Comparison of ENCODE assay signal across 1 fruit fly cellular context in genomic region chr3L:14625568-14625996, dm6.
A peak's percentile ranks its signal among the peaks of the same experiment; 100 is the strongest.
TF ChIP-seq lines count a peak whose summit lies in the region.

No protein-coding gene starts in this region.

TF ChIP-seq in whole organism, embryonic, 481 proteins besides CTCF, POLR2A, EP300 and RAD21 (continued from another document):
- TF ChIP-seq CG7839 (tag; optimal IDR thresholded peaks at IDR 0.05; lab: Kevin White, UChicago) (no peak), gcm2 (GFP tag; optimal IDR thresholded peaks at IDR 0.05; lab: Kevin White, UChicago) (no peak), NfI (GFP tag; optimal IDR thresholded peaks at IDR 0.05; lab: Kevin White, UChicago) (no peak), CG13296 (GFP tag; optimal IDR thresholded peaks at IDR 0.05; lab: Kevin White, UChicago) (no peak), CG15011 (GFP tag; optimal IDR thresholded peaks at IDR 0.05; lab: Kevin White, UChicago) (no peak), abd-A (tag; optimal IDR thresholded peaks at IDR 0.05; lab: Kevin White, UChicago) (peak; percentile 97), CG8478 (optimal IDR thresholded peaks at IDR 0.05; lab: Kevin White, UChicago) (no peak), kni (GFP tag; optimal IDR thresholded peaks at IDR 0.05; lab: Kevin White, UChicago) (peak; percentile 94), CG10565 (GFP tag; optimal IDR thresholded peaks at IDR 0.05; lab: Kevin White, UChicago) (no peak), chn (GFP tag; optimal IDR thresholded peaks at IDR 0.05; lab: Kevin White, UChicago) (no peak), CG15601 (tag; optimal IDR thresholded peaks at IDR 0.05; lab: Kevin White, UChicago) (peak; percentile 55), CG16815 (GFP tag; optimal IDR thresholded peaks at IDR 0.05; lab: Kevin White, UChicago) (no peak), vvl (GFP tag; IDR thresholded peaks at IDR 0.05; lab: Robert Waterston, UW) (peak; percentile 46; the same call in 1 of the 2 replicates), pita (GFP tag; optimal IDR thresholded peaks at IDR 0.05; lab: Kevin White, UChicago) (no peak), Xrp1 (GFP tag; IDR thresholded peaks at IDR 0.05; lab: Robert Waterston, UW) (peak; percentile 29; the same call in 1 of the 2 replicates), NC2β (GFP tag; optimal IDR thresholded peaks at IDR 0.05; lab: Kevin White, UChicago) (no peak), crol (GFP tag; IDR thresholded peaks at IDR 0.05; lab: Robert Waterston, UW) (peak; percentile 92), Hr51 (GFP tag; optimal IDR thresholded peaks at IDR 0.05; lab: Kevin White, UChicago) (no peak), Kr (GFP tag; optimal IDR thresholded peaks at IDR 0.05; lab: Kevin White, UChicago) (no peak), jumu (GFP tag; optimal IDR thresholded peaks at IDR 0.05; lab: Kevin White, UChicago) (no peak), CG8290 (GFP tag; optimal IDR thresholded peaks at IDR 0.05; lab: Kevin White, UChicago) (no peak), CG8290 (tag; optimal IDR thresholded peaks at IDR 0.05; lab: Kevin White, UChicago) (no peak), Rx (GFP tag; IDR thresholded peaks at IDR 0.05; lab: Robert Waterston, UW) (no peak), wdn (GFP tag; IDR thresholded peaks at IDR 0.05; lab: Robert Waterston, UW) (no peak), CG12219 (GFP tag; optimal IDR thresholded peaks at IDR 0.05; lab: Kevin White, UChicago) (no peak), Dll (GFP tag; IDR thresholded peaks at IDR 0.05; lab: Robert Waterston, UW; ENCODE audit: partially characterized antibody) (no peak), Meics (GFP tag; optimal IDR thresholded peaks at IDR 0.05; lab: Kevin White, UChicago) (no peak), CG30020 (tag; optimal IDR thresholded peaks at IDR 0.05; lab: Kevin White, UChicago) (no peak), tup (GFP tag; optimal IDR thresholded peaks at IDR 0.05; lab: Kevin White, UChicago) (no peak), peb (GFP tag; IDR thresholded peaks at IDR 0.05; lab: Robert Waterston, UW) (no peak), CG8089 (GFP tag; optimal IDR thresholded peaks at IDR 0.05; lab: Kevin White, UChicago) (no peak), Atf6 (GFP tag; IDR thresholded peaks at IDR 0.05; lab: Robert Waterston, UW) (no peak), slou (GFP tag; optimal IDR thresholded peaks at IDR 0.05; lab: Kevin White, UChicago) (no peak), CG17186 (GFP tag; optimal IDR thresholded peaks at IDR 0.05; lab: Kevin White, UChicago) (no peak), zen2 (GFP tag; IDR thresholded peaks at IDR 0.05; lab: Robert Waterston, UW; ENCODE audit: partially characterized antibody) (no peak), CG1529 (GFP tag; optimal IDR thresholded peaks at IDR 0.05; lab: Kevin White, UChicago) (no peak), Vsx1 (GFP tag; optimal IDR thresholded peaks at IDR 0.05; lab: Kevin White, UChicago) (peak; percentile 55), gt (GFP tag; IDR thresholded peaks at IDR 0.05; lab: Robert Waterston, UW) (no peak), CG10979 (tag; optimal IDR thresholded peaks at IDR 0.05; lab: Kevin White, UChicago) (no peak), Oaz (GFP tag; IDR thresholded peaks at IDR 0.05; lab: Robert Waterston, UW) (no peak), aop (GFP tag; IDR thresholded peaks at IDR 0.05; lab: Robert Waterston, UW) (no peak), CG10431 (GFP tag; optimal IDR thresholded peaks at IDR 0.05; lab: Kevin White, UChicago) (peak; percentile 17), CG13894 (tag; optimal IDR thresholded peaks at IDR 0.05; lab: Kevin White, UChicago) (no peak), Mes4 (GFP tag; optimal IDR thresholded peaks at IDR 0.05; lab: Kevin White, UChicago) (no peak), CG7357 (GFP tag; IDR thresholded peaks at IDR 0.05; lab: Robert Waterston, UW) (no peak), Deaf1 (tag; optimal IDR thresholded peaks at IDR 0.05; lab: Kevin White, UChicago) (no peak), CG9727 (GFP tag; optimal IDR thresholded peaks at IDR 0.05; lab: Kevin White, UChicago) (no peak), pan (optimal IDR thresholded peaks at IDR 0.05; lab: Kevin White, UChicago) (no peak), pan (GFP tag; optimal IDR thresholded peaks at IDR 0.05 in 1 of 2, IDR thresholded peaks at IDR 0.05 in 1 of 2) (no peak), vnd (GFP tag; IDR thresholded peaks at IDR 0.05; lab: Robert Waterston, UW; ENCODE audit: partially characterized antibody) (no peak), CG12391 (tag; optimal IDR thresholded peaks at IDR 0.05; lab: Kevin White, UChicago) (no peak), nmo (GFP tag; optimal IDR thresholded peaks at IDR 0.05; lab: Kevin White, UChicago) (no peak), Hr78 (GFP tag; optimal IDR thresholded peaks at IDR 0.05; lab: Kevin White, UChicago) (peak in 1 of 2 experiments; percentile 51), Mad (GFP tag; optimal IDR thresholded peaks at IDR 0.05; lab: Kevin White, UChicago) (no peak), sna (GFP tag; IDR thresholded peaks at IDR 0.05; lab: Robert Waterston, UW; ENCODE audit: partially characterized antibody) (no peak), CrebB (tag; optimal IDR thresholded peaks at IDR 0.05; lab: Kevin White, UChicago) (no peak), CkIIα-i1 (GFP tag; IDR thresholded peaks at IDR 0.05; lab: Robert Waterston, UW) (no peak), Eip74EF (GFP tag; optimal IDR thresholded peaks at IDR 0.05; lab: Kevin White, UChicago) (no peak), CG11695 (GFP tag; IDR thresholded peaks at IDR 0.05; lab: Robert Waterston, UW) (no peak), CG3847 (GFP tag; IDR thresholded peaks at IDR 0.05; lab: Robert Waterston, UW) (no peak), Ravus (GFP tag; IDR thresholded peaks at IDR 0.05; lab: Robert Waterston, UW) (no peak), Six4 (GFP tag; optimal IDR thresholded peaks at IDR 0.05; lab: Kevin White, UChicago) (no peak), bowl (GFP tag; IDR thresholded peaks at IDR 0.05; lab: Robert Waterston, UW) (no peak), CG33557 (GFP tag; optimal IDR thresholded peaks at IDR 0.05; lab: Kevin White, UChicago) (peak; percentile 44), Tbp (GFP tag; optimal IDR thresholded peaks at IDR 0.05; lab: Kevin White, UChicago) (no peak), Dip2 (GFP tag; IDR thresholded peaks at IDR 0.05; lab: Robert Waterston, UW) (no peak), z (GFP tag; IDR thresholded peaks at IDR 0.05; lab: Robert Waterston, UW) (peak; percentile 62; the same call in 1 of the 3 replicates), gsb-n (tag; optimal IDR thresholded peaks at IDR 0.05; lab: Kevin White, UChicago) (peak; percentile 48), CG7963 (GFP tag; IDR thresholded peaks at IDR 0.05; lab: Robert Waterston, UW; ENCODE audit: partially characterized antibody) (no peak), CG31365 (tag; optimal IDR thresholded peaks at IDR 0.05; lab: Kevin White, UChicago) (no peak), CG11093 (GFP tag; IDR thresholded peaks at IDR 0.05; lab: Robert Waterston, UW) (no peak), sc (optimal IDR thresholded peaks at IDR 0.05; lab: Kevin White, UChicago) (no peak), sc (GFP tag; optimal IDR thresholded peaks at IDR 0.05; lab: Kevin White, UChicago) (peak; percentile 31), amos (GFP tag; IDR thresholded peaks at IDR 0.05; lab: Robert Waterston, UW; ENCODE audit: partially characterized antibody) (no peak), fru (optimal IDR thresholded peaks at IDR 0.05; lab: Kevin White, UChicago) (no peak), dmrt99B (tag; optimal IDR thresholded peaks at IDR 0.05; lab: Kevin White, UChicago) (no peak), CG15514 (GFP tag; optimal IDR thresholded peaks at IDR 0.05; lab: Kevin White, UChicago) (no peak), Usf (GFP tag; optimal IDR thresholded peaks at IDR 0.05; lab: Kevin White, UChicago) (no peak), cato (GFP tag; optimal IDR thresholded peaks at IDR 0.05; lab: Kevin White, UChicago; ENCODE audit: borderline replicate concordance) (no peak), pzg (GFP tag; optimal IDR thresholded peaks at IDR 0.05; lab: Kevin White, UChicago) (no peak), CG1024 (GFP tag; IDR thresholded peaks at IDR 0.05; lab: Robert Waterston, UW) (no peak), CG3163 (GFP tag; optimal IDR thresholded peaks at IDR 0.05; lab: Kevin White, UChicago) (no peak), en (GFP tag; optimal IDR thresholded peaks at IDR 0.05; lab: Kevin White, UChicago) (no peak), CG10274 (GFP tag; optimal IDR thresholded peaks at IDR 0.05; lab: Kevin White, UChicago) (no peak), row (GFP tag; IDR thresholded peaks at IDR 0.05; lab: Robert Waterston, UW) (no peak), tll (GFP tag; optimal IDR thresholded peaks at IDR 0.05; lab: Kevin White, UChicago) (no peak), CG17328 (GFP tag; IDR thresholded peaks at IDR 0.05; lab: Robert Waterston, UW) (no peak), toy (GFP tag; IDR thresholded peaks at IDR 0.05; lab: Robert Waterston, UW) (no peak), CG2678 (tag; optimal IDR thresholded peaks at IDR 0.05; lab: Kevin White, UChicago) (no peak), ci (GFP tag; IDR thresholded peaks at IDR 0.05; lab: Robert Waterston, UW) (peak; percentile 66), HLH3B (GFP tag; IDR thresholded peaks at IDR 0.05; lab: Robert Waterston, UW) (peak; percentile 11; the same call in 1 of the 2 replicates), Aef1 (GFP tag; IDR thresholded peaks at IDR 0.05; lab: Robert Waterston, UW) (no peak), CG10366 (GFP tag; IDR thresholded peaks at IDR 0.05; lab: Robert Waterston, UW) (no peak), CG3995 (GFP tag; optimal IDR thresholded peaks at IDR 0.05; lab: Kevin White, UChicago) (no peak), oc (tag; optimal IDR thresholded peaks at IDR 0.05; lab: Kevin White, UChicago) (peak; percentile 37), CG2120 (GFP tag; optimal IDR thresholded peaks at IDR 0.05; lab: Kevin White, UChicago) (no peak), exex (tag; optimal IDR thresholded peaks at IDR 0.05; lab: Kevin White, UChicago) (no peak), crp (GFP tag; optimal IDR thresholded peaks at IDR 0.05; lab: Kevin White, UChicago) (no peak), Fer3 (tag; optimal IDR thresholded peaks at IDR 0.05; lab: Kevin White, UChicago) (no peak), CoRest (tag; optimal IDR thresholded peaks at IDR 0.05; lab: Kevin White, UChicago) (no peak), CG14050 (GFP tag; IDR thresholded peaks at IDR 0.05; lab: Robert Waterston, UW) (no peak), jing (GFP tag; optimal IDR thresholded peaks at IDR 0.05; lab: Kevin White, UChicago) (no peak), caup (GFP tag; optimal IDR thresholded peaks at IDR 0.05; lab: Kevin White, UChicago; ENCODE audit: severe bottlenecking) (no peak), CG6791 (GFP tag; IDR thresholded peaks at IDR 0.05; lab: Robert Waterston, UW; ENCODE audit: partially characterized antibody) (no peak), seq (GFP tag; IDR thresholded peaks at IDR 0.05; lab: Robert Waterston, UW) (peak; percentile 30; the same call in 1 of the 2 replicates)
